Fruit fly (Drosophila melanogaster) whole organism, wandering third instar larva: Measurements from ENCODE around the gene CG13614.

ENCODE experiments used
- Abd-B ChIP-seq: fragments of >200 bp; optimal IDR thresholded peaks from 2 replicates; lab custom pipeline; 2017; ENCODE audit warnings: missing biosample characterization, missing genetic modification characterization
- CG9705 ChIP-seq: fragments of 200-800 bp; sonication (Bioruptor generic); optimal IDR thresholded peaks from 2 replicates; lab custom pipeline; 2018; ENCODE audit warnings: missing biosample characterization, mild to moderate bottlenecking, missing genetic modification characterization
- HLH106 ChIP-seq: fragments of 200-800 bp; optimal IDR thresholded peaks from 3 replicates; lab custom pipeline; 2019; ENCODE audit warnings: missing biosample characterization, mild to moderate bottlenecking, missing genetic modification characterization, moderate library complexity
- Jra ChIP-seq: sonication (Bioruptor generic); optimal IDR thresholded peaks from 2 replicates; lab custom pipeline; 2016; ENCODE audit warnings: missing biosample characterization, missing genetic modification characterization
- N ChIP-seq: fragments of >200 bp; optimal IDR thresholded peaks from 2 replicates; lab custom pipeline; 2018; ENCODE audit warnings: missing biosample characterization, missing external identifiers, missing genetic modification characterization
- Rel ChIP-seq, 2 experiments: fragments of 200-800 bp; sonication (Bioruptor generic) in 1 of 2; optimal IDR thresholded peaks; 2 replicates in 1 of 2; 3 replicates in 1 of 2; lab custom pipeline; 2016 to 2019; ENCODE audit warnings: mild to moderate bottlenecking in 2 of 2, missing biosample characterization in 2 of 2, missing genetic modification characterization in 2 of 2, moderate library complexity in 1 of 2
- Vsx2 ChIP-seq: fragments of 200-300, 225-300 bp; sonication (Bioruptor generic); optimal IDR thresholded peaks from 2 replicates; lab custom pipeline; 2018; ENCODE audit warnings: missing biosample characterization, missing genetic modification characterization; ENCODE audit not compliant: partially characterized antibody
- br ChIP-seq: fragments of 200-800 bp; sonication (Bioruptor generic); optimal IDR thresholded peaks from 2 replicates; lab custom pipeline; 2016; ENCODE audit warnings: missing biosample characterization, missing genetic modification characterization
- dl ChIP-seq, 2 experiments: fragments of 175-275, 200-275 bp in 1 of 2; fragments of 200-275 bp in 1 of 2; sonication (Bioruptor generic); optimal IDR thresholded peaks; lab custom pipeline; 2018; ENCODE audit warnings: mild to moderate bottlenecking in 2 of 2, missing biosample characterization in 2 of 2, missing genetic modification characterization in 2 of 2, moderate library complexity in 2 of 2; ENCODE audit not compliant: partially characterized antibody in 2 of 2, insufficient read depth in 1 of 2
- dsf ChIP-seq: sonication (Bioruptor generic); optimal IDR thresholded peaks from 2 replicates; lab custom pipeline; 2016; ENCODE audit warnings: missing biosample characterization, missing genetic modification characterization, borderline replicate concordance
- foxo ChIP-seq, 2 experiments: fragments of 200-800 bp; sonication (Bioruptor generic); optimal IDR thresholded peaks; 2 replicates in 1 of 2; 3 replicates in 1 of 2; lab custom pipeline; 2016 to 2017; ENCODE audit warnings: missing biosample characterization in 2 of 2, missing genetic modification characterization in 2 of 2
- fru ChIP-seq: fragments of 200-800 bp; sonication (Bioruptor generic); optimal IDR thresholded peaks from 3 replicates; lab custom pipeline; 2016; ENCODE audit warnings: missing biosample characterization, mild to moderate bottlenecking, missing genetic modification characterization
- h ChIP-seq: fragments of 200-800 bp; sonication (Bioruptor generic); optimal IDR thresholded peaks from 3 replicates; lab custom pipeline; 2016; ENCODE audit warnings: missing biosample characterization, mild to moderate bottlenecking, missing genetic modification characterization
- jim ChIP-seq: fragments of 175-275, 200-325 bp; sonication (Bioruptor generic); optimal IDR thresholded peaks from 2 replicates; lab custom pipeline; 2016; ENCODE audit warnings: missing biosample characterization, mild to moderate bottlenecking, missing genetic modification characterization
- rgr ChIP-seq: fragments of 200-800 bp; sonication (Bioruptor generic); optimal IDR thresholded peaks from 3 replicates; lab custom pipeline; 2016; ENCODE audit warnings: missing biosample characterization, mild to moderate bottlenecking, missing genetic modification characterization
- usp ChIP-seq: fragments of >200 bp; optimal IDR thresholded peaks from 2 replicates; lab custom pipeline; 2017; ENCODE audit warnings: missing biosample characterization, missing genetic modification characterization
- woc ChIP-seq: sonication (Bioruptor generic); optimal IDR thresholded peaks from 2 replicates; lab custom pipeline; 2016; ENCODE audit warnings: missing biosample characterization, mild to moderate bottlenecking, missing genetic modification characterization

Gene CG13614

DNA sequence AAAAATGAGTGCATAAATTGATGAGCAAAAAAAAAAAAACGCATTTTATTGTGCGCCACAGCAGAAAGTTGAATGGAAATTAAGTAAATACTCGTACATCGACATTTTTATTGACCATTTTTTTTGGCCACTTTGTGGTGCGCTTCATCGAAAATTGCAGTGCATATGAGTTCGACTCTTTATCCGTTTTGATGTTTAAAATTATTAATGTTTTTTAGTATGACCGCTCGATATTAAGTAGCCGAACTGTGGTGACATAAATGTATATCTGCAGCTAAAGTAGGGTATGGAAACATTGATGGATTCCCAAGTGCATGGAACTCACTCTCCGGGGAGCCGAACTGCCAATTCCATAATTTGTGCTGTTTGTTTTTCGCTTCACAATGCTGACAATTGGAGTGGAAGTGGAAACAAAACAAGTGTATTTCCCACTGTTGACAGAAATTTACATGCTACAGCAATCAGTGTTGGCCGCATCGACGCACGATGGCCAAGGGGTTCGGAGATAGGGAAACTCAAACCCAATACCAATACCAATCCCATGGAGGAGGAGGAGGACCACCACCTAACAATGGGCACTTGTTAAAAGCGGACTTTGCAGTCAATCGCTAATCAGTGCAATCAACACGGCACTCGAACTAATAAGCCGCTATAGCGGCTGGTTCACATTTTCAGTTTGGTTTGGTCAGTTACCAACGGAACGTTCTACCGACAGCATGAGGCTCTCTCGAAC lies 23.0 kb downstream of the CG13614 start, which contains the start of gene CG13616:
TSS of gene CG13616 (plus strand) at position 683 of the 733 bp plus-strand sequence.
- no peak for TF ChIP-seq woc (GFP tag; lab: Kevin White, UChicago)
- TF ChIP-seq rgr (GFP tag; lab: Kevin White, UChicago), result no peak
- TF ChIP-seq CG9705 (GFP tag; lab: Kevin White, UChicago), result no peak
- no peak for TF ChIP-seq Rel (GFP tag; optimal IDR thresholded peaks at IDR 0.05; lab: Kevin White, UChicago)
- TF ChIP-seq Rel (tag; optimal IDR thresholded peaks at IDR 0.05; lab: Kevin White, UChicago), result no peak
- TF ChIP-seq foxo (GFP tag; optimal IDR thresholded peaks at IDR 0.05; lab: Kevin White, UChicago), result no peak
- no peak for TF ChIP-seq dsf
- TF ChIP-seq usp, result no peak
- TF ChIP-seq HLH106 (tag; lab: Kevin White, UChicago), result no peak
- no peak for TF ChIP-seq br
- no peak for TF ChIP-seq N (GFP tag; lab: Kevin White, UChicago)
- TF ChIP-seq dl (GFP tag; optimal IDR thresholded peaks at IDR 0.05; lab: Kevin White, UChicago; ENCODE audit: insufficient read depth in 1 of 2, partially characterized antibody in 2 of 2), result no peak
- TF ChIP-seq jim, result no peak
- no peak for TF ChIP-seq h (GFP tag; lab: Kevin White, UChicago)
- no peak for TF ChIP-seq Vsx2 (GFP tag; lab: Kevin White, UChicago)
- TF ChIP-seq fru (GFP tag; lab: Kevin White, UChicago), result no peak
- TF ChIP-seq Abd-B (GFP tag; lab: Kevin White, UChicago), result no peak
- no peak for TF ChIP-seq Jra (GFP tag; lab: Kevin White, UChicago)
- TF ChIP-seq, all 38 proteins: peak for 0
